Worm (Caenorhabditis elegans) whole organism, L3 larva: ENCODE results near the gene srh-16.

ENCODE experiments used
- ama-1 ChIP-seq: fragments of 150-350 bp; optimal IDR thresholded peaks from 2 replicates; lab custom pipeline; 2018
- ceh-28 ChIP-seq: fragments of 150-350 bp; optimal IDR thresholded peaks from 2 replicates; lab custom pipeline; 2014; ENCODE audit warnings: missing biosample characterization, missing genetic modification reagents, missing genetic modification characterization
- ceh-82 ChIP-seq: fragments of 150-350 bp; optimal IDR thresholded peaks from 2 replicates; lab custom pipeline; 2014; ENCODE audit warnings: missing biosample characterization, missing genetic modification characterization
- egl-5 ChIP-seq: fragments of 150-350 bp; optimal IDR thresholded peaks from 2 replicates; lab custom pipeline; 2017; ENCODE audit warnings: missing biosample characterization, missing genetic modification reagents, missing genetic modification characterization, inconsistent platforms
- elt-1 ChIP-seq: fragments of 150-350 bp; optimal IDR thresholded peaks from 2 replicates; lab custom pipeline; 2014; ENCODE audit warnings: missing biosample characterization, missing genetic modification characterization
- elt-3 ChIP-seq, 3 experiments: fragments of 150-350 bp in 1 of 3; sonication (generic microtip) in 2 of 3; optimal IDR thresholded peaks; 2 replicates in 2 of 3; 4 replicates in 1 of 3; lab custom pipeline; 2014 to 2017; ENCODE audit warnings: missing biosample characterization in 3 of 3, missing genetic modification characterization in 3 of 3
- hmg-11 ChIP-seq: sonication (generic microtip); optimal IDR thresholded peaks from 2 replicates; lab custom pipeline; 2016; ENCODE audit warnings: missing genetic modification characterization, missing compliant biosample characterization
- jun-1 ChIP-seq: fragments of 150-350 bp; optimal IDR thresholded peaks from 2 replicates; lab custom pipeline; 2014; ENCODE audit warnings: missing biosample characterization, missing genetic modification reagents, missing genetic modification characterization
- lsy-12 ChIP-seq: sonication (generic microtip); optimal IDR thresholded peaks from 2 replicates; lab custom pipeline; 2016; ENCODE audit warnings: mild to moderate bottlenecking, missing genetic modification characterization, missing compliant biosample characterization
- mdl-1 ChIP-seq: fragments of 150-350 bp; optimal IDR thresholded peaks from 2 replicates; lab custom pipeline; 2014; ENCODE audit warnings: missing biosample characterization, missing genetic modification characterization
- nhr-11 ChIP-seq: fragments of 150-350 bp; optimal IDR thresholded peaks from 2 replicates; lab custom pipeline; 2014; ENCODE audit warnings: missing biosample characterization, missing genetic modification characterization
- nhr-12 ChIP-seq: fragments of 150-350 bp; optimal IDR thresholded peaks from 2 replicates; lab custom pipeline; 2014; ENCODE audit warnings: missing biosample characterization, missing genetic modification characterization
- nhr-77 ChIP-seq: fragments of 150-350 bp; optimal IDR thresholded peaks from 2 replicates; lab custom pipeline; 2014; ENCODE audit warnings: missing biosample characterization, missing genetic modification characterization
- pha-4 ChIP-seq: fragments of 150-350 bp; optimal IDR thresholded peaks from 2 replicates; lab custom pipeline; 2014; ENCODE audit warnings: missing biosample characterization, missing genetic modification reagents, missing genetic modification characterization
- snpc-4 ChIP-seq: fragments of 150-350 bp; optimal IDR thresholded peaks from 2 replicates; lab custom pipeline; 2014; ENCODE audit warnings: missing biosample characterization, missing genetic modification characterization
- tbx-2 ChIP-seq: sonication (generic microtip); optimal IDR thresholded peaks from 2 replicates; lab custom pipeline; 2016; ENCODE audit warnings: mild to moderate bottlenecking, missing genetic modification characterization, missing compliant biosample characterization
- ztf-11 ChIP-seq: fragments of 150-350 bp; optimal IDR thresholded peaks from 2 replicates; lab custom pipeline; 2014; ENCODE audit warnings: missing biosample characterization, missing genetic modification characterization

The srh-16 gene

ce11 chrV:12343419-12343969, 51.8 kb downstream of the srh-16 start, which contains the start of gene tomm-20 (continued):
- TF ChIP-seq ceh-28 (peak; percentile 69), elt-3 (tag; optimal IDR thresholded peaks at IDR 0.05; lab: Kevin White, UChicago) (no peak), nhr-77 (tag; lab: Kevin White, UChicago) (peak; percentile 70), ztf-11 (no peak), pha-4 (tag; lab: Kevin White, UChicago) (peak; percentile 95), nhr-12 (tag; lab: Kevin White, UChicago) (no peak), hmg-11 (peak; percentile 70), egl-5 (peak; percentile 83), snpc-4 (tag; lab: Kevin White, UChicago) (peak; percentile 86), mdl-1 (tag; lab: Kevin White, UChicago) (no peak), lsy-12 (peak; percentile 91), tbx-2 (peak; percentile 90), nhr-11 (peak; percentile 53), ama-1 (peak; percentile 67), jun-1 (tag; lab: Kevin White, UChicago) (peak; percentile 73), elt-1 (tag; lab: Kevin White, UChicago) (peak; percentile 29), ceh-82 (tag; lab: Kevin White, UChicago) (peak; percentile 64)
